Worm (Caenorhabditis elegans) whole organism, L2 larva: Measurements from ENCODE around the gene sqst-1.
A peak's percentile ranks its signal among the peaks of the same experiment; 100 is the strongest.

Experiments
- C34F6.9 ChIP-seq: fragments of 150-350 bp; optimal IDR thresholded peaks from 2 replicates; lab custom pipeline; 2014; ENCODE audit warnings: missing biosample characterization, missing genetic modification characterization
- F13H6.1 ChIP-seq: sonication (generic microtip); optimal IDR thresholded peaks from 2 replicates; lab custom pipeline; 2016; ENCODE audit warnings: missing genetic modification characterization, missing compliant biosample characterization
- alr-1 ChIP-seq: fragments of 150-350 bp; optimal IDR thresholded peaks from 2 replicates; lab custom pipeline; 2014; ENCODE audit warnings: missing biosample characterization, missing genetic modification characterization
- aly-2 ChIP-seq: fragments of 150-350 bp; optimal IDR thresholded peaks from 2 replicates; lab custom pipeline; 2014; ENCODE audit warnings: missing biosample characterization, missing genetic modification characterization
- ama-1 ChIP-seq: fragments of 150-350 bp; optimal IDR thresholded peaks from 2 replicates; lab custom pipeline; 2018; ENCODE audit warnings: inconsistent platforms
- blmp-1 ChIP-seq: sonication (generic microtip); optimal IDR thresholded peaks from 2 replicates; lab custom pipeline; 2017; ENCODE audit warnings: missing genetic modification characterization, mild to moderate bottlenecking, missing compliant biosample characterization, antibody characterized with exemption, moderate library complexity; ENCODE audit not compliant: insufficient read depth
- ceh-82 ChIP-seq: fragments of 150-350 bp; optimal IDR thresholded peaks from 2 replicates; lab custom pipeline; 2014; ENCODE audit warnings: missing biosample characterization, missing genetic modification characterization
- dmd-4 ChIP-seq: sonication (generic microtip); optimal IDR thresholded peaks from 2 replicates; lab custom pipeline; 2017; ENCODE audit warnings: missing biosample characterization, missing genetic modification characterization
- elt-1 ChIP-seq: fragments of 150-350 bp; optimal IDR thresholded peaks from 2 replicates; lab custom pipeline; 2014; ENCODE audit warnings: missing biosample characterization, missing genetic modification characterization
- elt-3 ChIP-seq: sonication (generic microtip); optimal IDR thresholded peaks from 2 replicates; lab custom pipeline; 2017; ENCODE audit warnings: missing biosample characterization, missing genetic modification characterization
- fos-1 ChIP-seq: fragments of 150-350 bp; optimal IDR thresholded peaks from 2 replicates; lab custom pipeline; 2014; ENCODE audit warnings: missing biosample characterization, missing genetic modification characterization
- lin-11 ChIP-seq: fragments of 150-350 bp; sonication (generic microtip); optimal IDR thresholded peaks from 2 replicates; lab custom pipeline; 2014; ENCODE audit warnings: missing biosample characterization, missing genetic modification characterization, inconsistent platforms, mixed read lengths
- lin-13 ChIP-seq: fragments of 150-350 bp; optimal IDR thresholded peaks from 2 replicates; lab custom pipeline; 2014; ENCODE audit warnings: missing biosample characterization, missing genetic modification reagents, missing genetic modification characterization
- lin-39 ChIP-seq: fragments of 150-350 bp; optimal IDR thresholded peaks from 2 replicates; lab custom pipeline; 2014; ENCODE audit warnings: missing biosample characterization, missing genetic modification reagents, missing genetic modification characterization
- lsy-2 ChIP-seq, 2 experiments: fragments of 150-350 bp in 1 of 2; sonication (generic microtip) in 1 of 2; optimal IDR thresholded peaks; 2 replicates each; lab custom pipeline; 2014 to 2017; ENCODE audit warnings: missing biosample characterization in 2 of 2, missing genetic modification characterization in 2 of 2
- mab-5 ChIP-seq: fragments of 150-350 bp; optimal IDR thresholded peaks from 2 replicates; lab custom pipeline; 2014; ENCODE audit warnings: missing biosample characterization, missing genetic modification characterization
- mbf-1 ChIP-seq: sonication (generic microtip); optimal IDR thresholded peaks from 2 replicates; lab custom pipeline; 2017; ENCODE audit warnings: missing biosample characterization, missing genetic modification characterization
- mdl-1 ChIP-seq, 2 experiments: fragments of 150-350 bp in 1 of 2; sonication (generic microtip) in 1 of 2; optimal IDR thresholded peaks; 2 replicates each; lab custom pipeline; 2017; ENCODE audit warnings: missing biosample characterization in 2 of 2, missing genetic modification characterization in 2 of 2
- nhr-12 ChIP-seq: fragments of 150-350 bp; optimal IDR thresholded peaks from 2 replicates; lab custom pipeline; 2014; ENCODE audit warnings: missing biosample characterization, missing genetic modification characterization
- nhr-129 ChIP-seq: fragments of 150-350 bp; optimal IDR thresholded peaks from 2 replicates; lab custom pipeline; 2014; ENCODE audit warnings: missing biosample characterization, missing genetic modification characterization
- nhr-21 ChIP-seq: fragments of 150-350 bp; optimal IDR thresholded peaks from 2 replicates; lab custom pipeline; 2014; ENCODE audit warnings: missing biosample characterization, missing genetic modification characterization
- nhr-6 ChIP-seq: fragments of 150-350 bp; optimal IDR thresholded peaks from 2 replicates; lab custom pipeline; 2014; ENCODE audit warnings: missing biosample characterization, missing genetic modification characterization
- peb-1 ChIP-seq: fragments of 150-350 bp; optimal IDR thresholded peaks from 2 replicates; lab custom pipeline; 2014; ENCODE audit warnings: missing biosample characterization, missing genetic modification characterization
- sem-4 ChIP-seq: fragments of 150-350 bp; optimal IDR thresholded peaks from 2 replicates; lab custom pipeline; 2014; ENCODE audit warnings: missing biosample characterization, missing genetic modification reagents, missing genetic modification characterization
- skn-1 ChIP-seq: sonication (generic microtip); optimal IDR thresholded peaks from 2 replicates; lab custom pipeline; 2017; ENCODE audit warnings: missing biosample characterization, missing genetic modification characterization
- sma-9 ChIP-seq, 2 experiments: fragments of 150-350 bp in 1 of 2; sonication (generic microtip) in 1 of 2; optimal IDR thresholded peaks; 2 replicates each; lab custom pipeline; 2014 to 2016; ENCODE audit warnings: missing genetic modification characterization in 2 of 2, mild to moderate bottlenecking in 1 of 2, missing biosample characterization in 1 of 2, missing compliant biosample characterization in 1 of 2, missing genetic modification reagents in 1 of 2, moderate library complexity in 1 of 2
- snpc-4 ChIP-seq: fragments of 150-350 bp; optimal IDR thresholded peaks from 2 replicates; lab custom pipeline; 2014; ENCODE audit warnings: missing biosample characterization, missing genetic modification characterization
- unc-55 ChIP-seq: fragments of 150-350 bp; sonication (generic microtip); optimal IDR thresholded peaks from 3 replicates; lab custom pipeline; 2014; ENCODE audit warnings: missing biosample characterization, missing genetic modification reagents, missing genetic modification characterization
- unc-62 ChIP-seq: fragments of 150-350 bp; optimal IDR thresholded peaks from 2 replicates; lab custom pipeline; 2014; ENCODE audit warnings: missing biosample characterization, missing genetic modification reagents, missing genetic modification characterization
- zag-1 ChIP-seq: fragments of 150-350 bp; optimal IDR thresholded peaks from 2 replicates; lab custom pipeline; 2014; ENCODE audit warnings: missing biosample characterization, missing genetic modification characterization
- ztf-1 ChIP-seq: fragments of 200-800 bp; sonication (Bioruptor generic); conservative IDR thresholded peaks from 2 replicates; pipeline ENCODE4 v1.3.6; 2022; ENCODE audit warnings: missing genetic modification characterization, missing compliant biosample characterization
- ztf-11 ChIP-seq: sonication (generic microtip); optimal IDR thresholded peaks from 2 replicates; lab custom pipeline; 2017; ENCODE audit warnings: missing biosample characterization, missing genetic modification characterization
- ztf-4 ChIP-seq: fragments of 150-350 bp; optimal IDR thresholded peaks from 2 replicates; lab custom pipeline; 2014; ENCODE audit warnings: missing biosample characterization, missing genetic modification characterization

Gene sqst-1

ce11 chrIV:12033985-12034384 is at the start of gene sqst-1:
Gene sqst-1 (plus strand): TSS chrIV:12034282.
- TF ChIP-seq nhr-129 (tag; lab: Kevin White, UChicago) (peak; percentile 72), lsy-2 (tag; optimal IDR thresholded peaks at IDR 0.05; lab: Kevin White, UChicago) (peak in 1 of 2 experiments; percentile 20), nhr-6 (tag; lab: Kevin White, UChicago) (no peak), C34F6.9 (tag; lab: Kevin White, UChicago) (peak; percentile 20), nhr-12 (tag; lab: Kevin White, UChicago) (no peak), ztf-4 (tag; lab: Kevin White, UChicago) (peak; percentile 43)

ce11 chrIV:11986407-11986806 is 47.7 kb upstream of the sqst-1 start:
- no peak for TF ChIP-seq ztf-11 (tag; lab: Kevin White, UChicago)
- no peak for TF ChIP-seq lin-11 (tag; lab: Kevin White, UChicago)
- TF ChIP-seq ztf-1 (GFP tag; lab: Robert Waterston, UW) = no peak
- no peak for TF ChIP-seq elt-3 (tag; lab: Kevin White, UChicago)
- no peak for TF ChIP-seq lin-13 (GFP tag; lab: Kevin White, UChicago)
- TF ChIP-seq aly-2 (tag; lab: Kevin White, UChicago) = no peak
- no peak for TF ChIP-seq elt-1
- TF ChIP-seq F13H6.1 (tag; lab: Kevin White, UChicago) = no peak
- no peak for TF ChIP-seq ama-1
- TF ChIP-seq ceh-82 (tag; lab: Kevin White, UChicago) = no peak
- no peak for TF ChIP-seq alr-1
- TF ChIP-seq sma-9 (GFP tag; optimal IDR thresholded peaks at IDR 0.05; lab: Kevin White, UChicago) = no peak
- TF ChIP-seq sma-9 (tag; optimal IDR thresholded peaks at IDR 0.05; lab: Kevin White, UChicago) = no peak
- no peak for TF ChIP-seq lin-39
- no peak for TF ChIP-seq nhr-21
- no peak for TF ChIP-seq mdl-1 (tag; optimal IDR thresholded peaks at IDR 0.05; lab: Kevin White, UChicago)
- TF ChIP-seq ztf-4 (tag; lab: Kevin White, UChicago) = no peak
- no peak for TF ChIP-seq snpc-4 (tag; lab: Kevin White, UChicago)

- TF ChIP-seq mab-5 (tag; lab: Kevin White, UChicago) = no peak
- TF ChIP-seq elt-1 = no peak
- peak; percentile 24 for TF ChIP-seq fos-1 (tag; lab: Kevin White, UChicago)
- TF ChIP-seq snpc-4 (tag; lab: Kevin White, UChicago) = no peak
- no peak for TF ChIP-seq nhr-129 (tag; lab: Kevin White, UChicago)
Observed at ce11 chrIV:12005090-12005770, 28.9 kb upstream of the sqst-1 start.

ce11 chrIV:12009046-12009674 is 24.9 kb upstream of the sqst-1 start:
- TF ChIP-seq nhr-129 (tag; lab: Kevin White, UChicago) (peak; percentile 56), peb-1 (tag; lab: Kevin White, UChicago) (no peak), sma-9 (GFP tag; optimal IDR thresholded peaks at IDR 0.05; lab: Kevin White, UChicago) (peak; percentile 33), sma-9 (tag; optimal IDR thresholded peaks at IDR 0.05; lab: Kevin White, UChicago) (no peak), F13H6.1 (tag; lab: Kevin White, UChicago) (peak; percentile 24)

ce11 chrIV:12010377-12010776 is 23.7 kb upstream of the sqst-1 start:
- TF ChIP-seq nhr-6 (tag; lab: Kevin White, UChicago) (no peak), blmp-1 (tag; lab: Kevin White, UChicago) (no peak), dmd-4 (tag; lab: Kevin White, UChicago) (no peak), fos-1 (tag; lab: Kevin White, UChicago) (no peak), sem-4 (tag; lab: Kevin White, UChicago) (no peak), mab-5 (tag; lab: Kevin White, UChicago) (no peak), zag-1 (no peak), ceh-82 (tag; lab: Kevin White, UChicago) (no peak), C34F6.9 (tag; lab: Kevin White, UChicago) (no peak), unc-55 (no peak), mbf-1 (tag; lab: Kevin White, UChicago) (no peak), nhr-129 (tag; lab: Kevin White, UChicago) (peak; percentile 84), elt-1 (no peak), ztf-4 (tag; lab: Kevin White, UChicago) (no peak), F13H6.1 (tag; lab: Kevin White, UChicago) (peak; percentile 86), unc-62 (GFP tag; lab: Kevin White, UChicago) (no peak), skn-1 (tag; lab: Kevin White, UChicago) (no peak), lin-39 (no peak), ztf-11 (tag; lab: Kevin White, UChicago) (no peak), mdl-1 (tag; optimal IDR thresholded peaks at IDR 0.05; lab: Kevin White, UChicago) (no peak), sma-9 (GFP tag; optimal IDR thresholded peaks at IDR 0.05; lab: Kevin White, UChicago) (peak; percentile 52), sma-9 (tag; optimal IDR thresholded peaks at IDR 0.05; lab: Kevin White, UChicago) (no peak)
